Worm (Caenorhabditis elegans) whole organism, mixed stage, embryonic: ENCODE results near the gene T24E12.10.

Experiments
- blmp-1 ChIP-seq: fragments of 150-350 bp; optimal IDR thresholded peaks from 2 replicates; lab custom pipeline; 2014; ENCODE audit warnings: missing biosample characterization, missing genetic modification characterization
- ceh-39 ChIP-seq: fragments of 150-350 bp; optimal IDR thresholded peaks from 2 replicates; lab custom pipeline; 2014; ENCODE audit warnings: missing biosample characterization, missing genetic modification characterization
- ceh-83 ChIP-seq: fragments of 200-800 bp; sonication (Bioruptor generic); optimal IDR thresholded peaks from 2 replicates; lab custom pipeline; 2018; ENCODE audit warnings: mild to moderate bottlenecking, missing genetic modification characterization, missing compliant biosample characterization
- ces-1 ChIP-seq: fragments of 150-350 bp; optimal IDR thresholded peaks from 2 replicates; lab custom pipeline; 2014; ENCODE audit warnings: missing biosample characterization, missing genetic modification reagents, missing genetic modification characterization
- cnd-1 ChIP-seq: fragments of 200-800 bp; sonication (Bioruptor generic); optimal IDR thresholded peaks from 2 replicates; lab custom pipeline; 2018; ENCODE audit warnings: mild to moderate bottlenecking, missing genetic modification characterization, missing compliant biosample characterization
- drap-1 ChIP-seq: fragments of 200-800 bp; sonication (Bioruptor generic); optimal IDR thresholded peaks from 3 replicates; lab custom pipeline; 2018; ENCODE audit warnings: mild to moderate bottlenecking, missing genetic modification characterization, missing compliant biosample characterization
- elt-1 ChIP-seq: sonication (generic microtip); optimal IDR thresholded peaks from 2 replicates; lab custom pipeline; 2017; ENCODE audit warnings: missing genetic modification characterization, mild to moderate bottlenecking, missing compliant biosample characterization, antibody characterized with exemption, moderate library complexity, borderline replicate concordance; ENCODE audit not compliant: insufficient read depth
- flh-1 ChIP-seq: fragments of 200-800 bp; sonication (Bioruptor generic); optimal IDR thresholded peaks from 2 replicates; lab custom pipeline; 2018; ENCODE audit warnings: mild to moderate bottlenecking, missing genetic modification characterization, moderate library complexity, missing compliant biosample characterization
- ham-2 ChIP-seq: fragments of 200-800 bp; sonication (Bioruptor generic); optimal IDR thresholded peaks from 2 replicates; lab custom pipeline; 2018; ENCODE audit warnings: mild to moderate bottlenecking, missing genetic modification characterization, missing compliant biosample characterization
- hlh-1 ChIP-seq: fragments of 150-350 bp; optimal IDR thresholded peaks from 2 replicates; lab custom pipeline; 2014; ENCODE audit warnings: missing biosample characterization, missing genetic modification reagents, missing genetic modification characterization
- lin-13 ChIP-seq: fragments of 150-350 bp; optimal IDR thresholded peaks from 2 replicates; lab custom pipeline; 2014; ENCODE audit warnings: missing biosample characterization, missing genetic modification characterization
- lin-32 ChIP-seq: fragments of 200-800 bp; sonication (Bioruptor generic); optimal IDR thresholded peaks from 2 replicates; lab custom pipeline; 2018; ENCODE audit warnings: mild to moderate bottlenecking, missing genetic modification characterization, missing compliant biosample characterization
- mab-5 ChIP-seq: fragments of 150-350 bp; optimal IDR thresholded peaks from 2 replicates; lab custom pipeline; 2014; ENCODE audit warnings: missing biosample characterization, missing genetic modification characterization
- mep-1 ChIP-seq: fragments of 150-350 bp; optimal IDR thresholded peaks from 2 replicates; lab custom pipeline; 2017; ENCODE audit warnings: missing biosample characterization, missing genetic modification reagents, missing genetic modification characterization, inconsistent platforms
- mls-2 ChIP-seq: sonication (generic microtip); optimal IDR thresholded peaks from 2 replicates; lab custom pipeline; 2016; ENCODE audit warnings: mild to moderate bottlenecking, missing genetic modification characterization, moderate library complexity, missing compliant biosample characterization
- nhr-12 ChIP-seq: fragments of 150-350 bp; optimal IDR thresholded peaks from 2 replicates; lab custom pipeline; 2014; ENCODE audit warnings: missing biosample characterization, missing genetic modification characterization
- nhr-2 ChIP-seq: fragments of 150-350 bp; optimal IDR thresholded peaks from 2 replicates; lab custom pipeline; 2014; ENCODE audit warnings: missing biosample characterization, missing genetic modification characterization
- nhr-237 ChIP-seq: fragments of 150-350 bp; optimal IDR thresholded peaks from 2 replicates; lab custom pipeline; 2014; ENCODE audit warnings: missing biosample characterization, missing genetic modification characterization
- nhr-28 ChIP-seq: fragments of 150-350 bp; optimal IDR thresholded peaks from 2 replicates; lab custom pipeline; 2014; ENCODE audit warnings: missing biosample characterization, missing genetic modification characterization
- nhr-76 ChIP-seq: sonication (generic microtip); optimal IDR thresholded peaks from 2 replicates; lab custom pipeline; 2017; ENCODE audit warnings: missing biosample characterization, missing genetic modification characterization
- pha-4 ChIP-seq: fragments of 150-350 bp; optimal IDR thresholded peaks from 2 replicates; lab custom pipeline; 2018; ENCODE audit warnings: missing biosample characterization, missing genetic modification reagents, missing genetic modification characterization
- sem-2 ChIP-seq: fragments of 200-800 bp; sonication (Bioruptor generic); optimal IDR thresholded peaks from 2 replicates; lab custom pipeline; 2018; ENCODE audit warnings: mild to moderate bottlenecking, missing genetic modification characterization, missing compliant biosample characterization
- snpc-4 ChIP-seq: fragments of 150-350 bp; optimal IDR thresholded peaks from 2 replicates; lab custom pipeline; 2014; ENCODE audit warnings: missing biosample characterization, missing genetic modification characterization
- sptf-1 ChIP-seq: sonication (generic microtip); optimal IDR thresholded peaks from 2 replicates; lab custom pipeline; 2017; ENCODE audit warnings: mild to moderate bottlenecking, missing genetic modification characterization, moderate library complexity, missing compliant biosample characterization
- tbx-8 ChIP-seq: fragments of 200-800 bp; sonication (Bioruptor generic); optimal IDR thresholded peaks from 2 replicates; lab custom pipeline; 2018; ENCODE audit warnings: mild to moderate bottlenecking, missing genetic modification characterization, moderate library complexity, missing compliant biosample characterization
- unc-120 ChIP-seq: sonication (generic microtip); optimal IDR thresholded peaks from 2 replicates; lab custom pipeline; 2017; ENCODE audit warnings: missing genetic modification characterization, missing compliant biosample characterization; ENCODE audit not compliant: poor library complexity, severe bottlenecking
- unc-39 ChIP-seq: fragments of 150-350 bp; optimal IDR thresholded peaks from 2 replicates; lab custom pipeline; 2014; ENCODE audit warnings: missing biosample characterization, missing genetic modification characterization
- unc-62 ChIP-seq: fragments of 150-350 bp; optimal IDR thresholded peaks from 2 replicates; lab custom pipeline; 2014; ENCODE audit warnings: missing biosample characterization, missing genetic modification reagents, missing genetic modification characterization
- zip-8 ChIP-seq: fragments of 150-350 bp; optimal IDR thresholded peaks from 2 replicates; lab custom pipeline; 2014; ENCODE audit warnings: missing biosample characterization, missing genetic modification characterization
- ztf-11 ChIP-seq: fragments of 150-350 bp; optimal IDR thresholded peaks from 2 replicates; lab custom pipeline; 2014; ENCODE audit warnings: missing biosample characterization, missing genetic modification characterization

The T24E12.10 gene

ce11 chrII:3731723-3732122, 41.3 kb downstream of the T24E12.10 start, which contains the start of the genes sdz-12 and bath-31:
sdz-12 (minus strand) TSS chrII:3731823.
bath-31 (plus strand) TSS chrII:3731973.
- no peak for TF ChIP-seq ces-1 (GFP tag; lab: Kevin White, UChicago)

- TF ChIP-seq ces-1 (GFP tag; lab: Kevin White, UChicago) (no peak), nhr-76 (tag; lab: Kevin White, UChicago) (no peak), sem-2 (GFP tag; lab: Kevin White, UChicago) (no peak), lin-32 (GFP tag; lab: Kevin White, UChicago) (no peak), cnd-1 (tag; lab: Kevin White, UChicago) (no peak), drap-1 (GFP tag; lab: Kevin White, UChicago) (no peak), sptf-1 (tag; lab: Kevin White, UChicago) (no peak), snpc-4 (tag; lab: Kevin White, UChicago) (no peak), lin-13 (no peak), mep-1 (tag; lab: Kevin White, UChicago) (no peak), unc-120 (no peak), elt-1 (no peak), ham-2 (GFP tag; lab: Kevin White, UChicago) (no peak), ceh-39 (tag; lab: Kevin White, UChicago) (no peak), ceh-83 (no peak), mls-2 (tag; lab: Kevin White, UChicago) (no peak), zip-8 (no peak), tbx-8 (GFP tag; lab: Kevin White, UChicago) (no peak), nhr-12 (tag; lab: Kevin White, UChicago) (no peak), blmp-1 (tag; lab: Kevin White, UChicago) (no peak)
Observed at ce11 chrII:3727996-3728395, 45.0 kb downstream of the T24E12.10 start, which contains the start of gene C46E10.8. C46E10.8 (minus strand) TSS chrII:3728096.

DNA sequence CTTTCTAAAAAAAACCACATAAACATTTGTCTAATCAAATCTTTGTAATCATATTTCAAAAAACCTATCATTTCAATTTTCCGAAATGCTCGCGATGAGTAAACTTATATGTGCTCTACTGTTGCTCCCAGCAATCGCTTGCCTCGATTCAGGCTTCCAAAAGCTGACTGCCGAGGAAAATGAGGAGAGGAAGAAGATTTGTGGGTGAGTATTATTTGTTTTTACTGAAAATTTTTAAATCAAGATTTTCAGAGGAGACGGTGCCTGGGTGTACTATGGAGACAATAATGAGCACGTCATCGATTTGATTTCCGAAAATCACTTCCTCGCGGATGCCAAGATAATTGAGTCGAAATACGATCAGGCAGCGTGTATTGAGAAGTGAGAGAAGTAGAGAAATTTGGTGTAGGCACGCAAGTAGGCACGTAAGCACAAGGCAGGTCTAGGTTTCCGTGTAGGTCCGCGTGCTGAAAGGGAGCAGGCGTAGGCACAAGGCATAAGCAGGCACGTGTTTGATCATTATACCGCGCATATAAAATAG, 48.8 kb downstream of the T24E12.10 start, which contains the start of gene C46E10.1:
TSS of gene C46E10.1 (plus strand) at position 51 of the 541 bp plus-strand sequence.
- TF ChIP-seq sem-2 (GFP tag; lab: Kevin White, UChicago) = no peak
- no peak for TF ChIP-seq flh-1 (GFP tag; lab: Kevin White, UChicago)
- no peak for TF ChIP-seq mab-5 (tag; lab: Kevin White, UChicago)
- TF ChIP-seq lin-13 = no peak
- no peak for TF ChIP-seq pha-4 (tag; lab: Kevin White, UChicago)
- no peak for TF ChIP-seq unc-120
- no peak for TF ChIP-seq nhr-237
- no peak for TF ChIP-seq unc-39 (tag; lab: Kevin White, UChicago)
- no peak for TF ChIP-seq tbx-8 (GFP tag; lab: Kevin White, UChicago)
- no peak for TF ChIP-seq unc-62
- TF ChIP-seq, all 35 proteins: peak for 0

- TF ChIP-seq ceh-83 (no peak), nhr-12 (tag; lab: Kevin White, UChicago) (no peak), unc-120 (no peak), hlh-1 (no peak), ces-1 (GFP tag; lab: Kevin White, UChicago) (no peak), lin-13 (no peak), snpc-4 (tag; lab: Kevin White, UChicago) (no peak), unc-39 (tag; lab: Kevin White, UChicago) (no peak), tbx-8 (GFP tag; lab: Kevin White, UChicago) (no peak), drap-1 (GFP tag; lab: Kevin White, UChicago) (no peak), nhr-28 (tag; lab: Kevin White, UChicago) (no peak), blmp-1 (tag; lab: Kevin White, UChicago) (no peak), pha-4 (tag; lab: Kevin White, UChicago) (no peak), flh-1 (GFP tag; lab: Kevin White, UChicago) (no peak), unc-62 (no peak), mep-1 (tag; lab: Kevin White, UChicago) (no peak), nhr-76 (tag; lab: Kevin White, UChicago) (no peak), ztf-11 (tag; lab: Kevin White, UChicago) (no peak), nhr-237 (no peak)
Observed at ce11 chrII:3721016-3721415, 52.0 kb downstream of the T24E12.10 start, which contains the start of gene C46E10.3. C46E10.3 (plus strand) TSS chrII:3721316.

DNA sequence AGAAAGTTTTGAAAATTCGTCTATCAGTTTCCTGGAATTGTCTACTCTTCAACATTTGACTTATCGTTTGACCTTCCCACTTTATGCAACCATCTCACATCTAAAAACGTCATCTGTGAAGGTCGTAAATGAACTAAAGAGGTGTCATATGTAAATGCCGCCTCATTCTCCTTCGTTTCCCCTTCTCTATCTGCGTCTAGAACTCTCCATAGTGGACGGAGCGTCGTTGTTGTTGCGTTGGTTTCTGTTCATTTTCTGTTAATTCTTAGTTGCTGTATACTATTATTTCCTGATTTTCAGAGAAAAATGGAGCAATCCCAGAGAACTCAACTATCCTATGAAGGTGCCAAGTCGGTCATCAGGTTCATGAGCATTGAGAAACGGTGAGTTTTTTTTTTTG, 56.1 kb downstream of the T24E12.10 start, which contains the start of gene fbxc-52:
TSS of gene fbxc-52 (plus strand) at position 301 of the 400 bp plus-strand sequence.
- TF ChIP-seq flh-1 (GFP tag; lab: Kevin White, UChicago) (no peak), mep-1 (tag; lab: Kevin White, UChicago) (no peak), ceh-39 (tag; lab: Kevin White, UChicago) (no peak), nhr-2 (tag; lab: Kevin White, UChicago) (no peak)
